Fruit fly (Drosophila melanogaster) whole organism, embryonic: ENCODE results near the gene Zn72D.

ENCODE experiments used
- Atf6 ChIP-seq: fragments of 200-800 bp; sonication (Bioruptor generic); IDR thresholded peaks from 2 replicates; pipeline ENCODE4 v1.3.6; 2022; ENCODE audit warnings: missing biosample characterization, missing genetic modification characterization
- B-H2 ChIP-seq: fragments of 200-800 bp; sonication (Bioruptor generic); optimal IDR thresholded peaks from 2 replicates; lab custom pipeline; 2018; ENCODE audit warnings: missing biosample characterization, mild to moderate bottlenecking, missing genetic modification characterization
- CG10274 ChIP-seq: fragments of 200-800 bp; sonication (Bioruptor generic); optimal IDR thresholded peaks from 3 replicates; lab custom pipeline; 2017; ENCODE audit warnings: missing biosample characterization, mild to moderate bottlenecking, missing genetic modification characterization
- CG11398 ChIP-seq: fragments of 200-800 bp; sonication (Bioruptor generic); optimal IDR thresholded peaks from 2 replicates; lab custom pipeline; 2016; ENCODE audit warnings: missing biosample characterization, missing genetic modification characterization
- CG12104 ChIP-seq: fragments of 200-800 bp; sonication (Bioruptor generic); optimal IDR thresholded peaks from 3 replicates; lab custom pipeline; 2016; ENCODE audit warnings: missing biosample characterization, missing genetic modification characterization
- CG13123 ChIP-seq: fragments of 200-800 bp; sonication (Bioruptor generic); optimal IDR thresholded peaks from 2 replicates; lab custom pipeline; 2016; ENCODE audit warnings: missing biosample characterization, missing genetic modification characterization
- CG13424 ChIP-seq: fragments of 200-800 bp; sonication (Bioruptor generic); optimal IDR thresholded peaks from 2 replicates; lab custom pipeline; 2019; ENCODE audit warnings: missing biosample characterization, mild to moderate bottlenecking, missing genetic modification characterization, moderate library complexity
- CG18599 ChIP-seq: fragments of 200-800 bp; sonication (Bioruptor generic); optimal IDR thresholded peaks from 3 replicates; lab custom pipeline; 2017; ENCODE audit warnings: missing biosample characterization, missing genetic modification characterization, mild to moderate bottlenecking, moderate library complexity, missing genetic modification reagents
- CG2678 ChIP-seq: fragments of 200-800 bp; sonication (Bioruptor generic); optimal IDR thresholded peaks from 3 replicates; lab custom pipeline; 2019; ENCODE audit warnings: missing biosample characterization, mild to moderate bottlenecking, missing genetic modification characterization, moderate library complexity
- CG2712 ChIP-seq: fragments of 200-800 bp; optimal IDR thresholded peaks from 3 replicates; lab custom pipeline; 2019; ENCODE audit warnings: missing biosample characterization, mild to moderate bottlenecking, missing genetic modification characterization, moderate library complexity
- CG3407 ChIP-seq: fragments of 200-800 bp; sonication (Bioruptor generic); optimal IDR thresholded peaks from 2 replicates; lab custom pipeline; 2018; ENCODE audit warnings: missing biosample characterization, mild to moderate bottlenecking, missing genetic modification characterization
- CG3995 ChIP-seq: fragments of 200-800 bp; sonication (Bioruptor generic); optimal IDR thresholded peaks from 3 replicates; lab custom pipeline; 2016; ENCODE audit warnings: missing biosample characterization, missing genetic modification characterization
- CG7372 ChIP-seq: fragments of 200-800 bp; sonication (Bioruptor generic); IDR thresholded peaks from 2 replicates; pipeline ENCODE4 v1.3.6; 2022; ENCODE audit warnings: missing biosample characterization, missing genetic modification characterization
- CG9797 ChIP-seq: fragments of 200-800 bp; sonication (Bioruptor generic); optimal IDR thresholded peaks from 3 replicates; lab custom pipeline; 2018; ENCODE audit warnings: missing biosample characterization, mild to moderate bottlenecking, missing genetic modification characterization
- CoRest ChIP-seq: fragments of 200-800 bp; sonication (Bioruptor generic); optimal IDR thresholded peaks from 3 replicates; lab custom pipeline; 2018; ENCODE audit warnings: missing biosample characterization, mild to moderate bottlenecking, missing genetic modification characterization, moderate library complexity
- Dip3 ChIP-seq: fragments of 200-800 bp; sonication (Bioruptor generic); optimal IDR thresholded peaks from 3 replicates; lab custom pipeline; 2016; ENCODE audit warnings: missing biosample characterization, missing genetic modification characterization
- HmgD ChIP-seq: fragments of 200-800 bp; sonication (Bioruptor generic); optimal IDR thresholded peaks from 3 replicates; lab custom pipeline; 2016; ENCODE audit warnings: missing biosample characterization, missing genetic modification characterization
- Hmr ChIP-seq: fragments of 200-800 bp; sonication (Bioruptor generic); optimal IDR thresholded peaks from 3 replicates; lab custom pipeline; 2017; ENCODE audit warnings: mild to moderate bottlenecking, missing biosample characterization, missing genetic modification reagents, missing genetic modification characterization
- Hsf ChIP-seq: fragments of 200-800 bp; sonication (Bioruptor generic); optimal IDR thresholded peaks from 3 replicates; lab custom pipeline; 2016; ENCODE audit warnings: missing biosample characterization, missing genetic modification characterization
- Mad ChIP-seq: fragments of 200-800 bp; sonication (Bioruptor generic); optimal IDR thresholded peaks from 2 replicates; lab custom pipeline; 2016; ENCODE audit warnings: missing biosample characterization, missing genetic modification characterization
- NC2β ChIP-seq: fragments of 200-800 bp; sonication (Bioruptor generic); optimal IDR thresholded peaks from 2 replicates; lab custom pipeline; 2016; ENCODE audit warnings: missing biosample characterization, missing genetic modification characterization
- PHDP ChIP-seq: fragments of 200-800 bp; sonication (Bioruptor generic); optimal IDR thresholded peaks from 3 replicates; lab custom pipeline; 2018; ENCODE audit warnings: missing biosample characterization, mild to moderate bottlenecking, missing genetic modification characterization, moderate library complexity
- Pdp1 ChIP-seq, 2 experiments: fragments of 200-800 bp; sonication (Bioruptor generic); optimal IDR thresholded peaks; 3 replicates each; lab custom pipeline; 2016; ENCODE audit warnings: missing biosample characterization in 2 of 2, missing genetic modification characterization in 2 of 2, mild to moderate bottlenecking in 1 of 2, moderate library complexity in 1 of 2
- Side ChIP-seq: fragments of 200-800 bp; sonication (Bioruptor generic); optimal IDR thresholded peaks from 2 replicates; lab custom pipeline; 2016; ENCODE audit warnings: missing biosample characterization, missing genetic modification characterization
- Spps ChIP-seq: fragments of 200-800 bp; sonication (Bioruptor generic); optimal IDR thresholded peaks from 2 replicates; lab custom pipeline; 2018; ENCODE audit warnings: missing biosample characterization, mild to moderate bottlenecking, missing genetic modification characterization
- Taf1 ChIP-seq: fragments of 200-800 bp; sonication (Bioruptor generic); IDR thresholded peaks from 2 replicates; pipeline ENCODE4 v1.3.6; 2022; ENCODE audit warnings: missing biosample characterization, missing genetic modification characterization
- YL-1 ChIP-seq: fragments of 200-800 bp; sonication (Bioruptor generic); optimal IDR thresholded peaks from 3 replicates; lab custom pipeline; 2017; ENCODE audit warnings: missing biosample characterization, mild to moderate bottlenecking, missing genetic modification characterization
- al ChIP-seq: fragments of 200-800 bp; sonication (Bioruptor generic); IDR thresholded peaks from 2 replicates; pipeline ENCODE4 v1.3.6; 2022; ENCODE audit warnings: missing biosample characterization, missing genetic modification characterization
- bcd ChIP-seq: fragments of 200-800 bp; sonication (Bioruptor generic); optimal IDR thresholded peaks from 2 replicates; lab custom pipeline; 2017; ENCODE audit warnings: missing biosample characterization, mild to moderate bottlenecking, missing genetic modification characterization
- bigmax ChIP-seq: fragments of 200-800 bp; sonication (Bioruptor generic); optimal IDR thresholded peaks from 2 replicates; lab custom pipeline; 2018; ENCODE audit warnings: missing biosample characterization, mild to moderate bottlenecking, missing genetic modification characterization
- cas ChIP-seq: fragments of 200-800 bp; sonication (Bioruptor generic); IDR thresholded peaks from 2 replicates; pipeline ENCODE4 v1.3.6; 2022; ENCODE audit warnings: missing biosample characterization, missing genetic modification characterization
- dan ChIP-seq: fragments of 200-800 bp; sonication (Bioruptor generic); IDR thresholded peaks from 2 replicates; pipeline ENCODE4 v1.3.6; 2022; ENCODE audit warnings: missing biosample characterization, missing genetic modification characterization
- dysf ChIP-seq: fragments of 200-800 bp; sonication (Bioruptor generic); IDR thresholded peaks from 3 replicates; pipeline ENCODE4 v1.3.6; 2022; ENCODE audit warnings: missing biosample characterization, missing genetic modification characterization
- ems ChIP-seq: fragments of 200-800 bp; sonication (Bioruptor generic); optimal IDR thresholded peaks from 3 replicates; lab custom pipeline; 2016; ENCODE audit warnings: missing biosample characterization, missing genetic modification characterization
- esg ChIP-seq: fragments of 200-800 bp; sonication (Bioruptor generic); conservative IDR thresholded peaks from 2 replicates; pipeline ENCODE4 v1.3.6; 2022; ENCODE audit warnings: missing biosample characterization, missing genetic modification characterization
- gem ChIP-seq: fragments of 200-800 bp; sonication (Bioruptor generic); optimal IDR thresholded peaks from 2 replicates; lab custom pipeline; 2019; ENCODE audit warnings: missing biosample characterization, mild to moderate bottlenecking, missing genetic modification characterization, moderate library complexity
- h ChIP-seq: fragments of >200 bp; optimal IDR thresholded peaks from 2 replicates; lab custom pipeline; 2017
- hth ChIP-seq: fragments of >200 bp; optimal IDR thresholded peaks from 2 replicates; lab custom pipeline; 2017; ENCODE audit warnings: inconsistent platforms
- jigr1 ChIP-seq: fragments of 200-800 bp; sonication (Bioruptor generic); IDR thresholded peaks from 3 replicates; pipeline ENCODE4 v1.3.6; 2022; ENCODE audit warnings: missing biosample characterization, missing genetic modification characterization
- kni ChIP-seq: fragments of 200-800 bp; sonication (Bioruptor generic); optimal IDR thresholded peaks from 3 replicates; lab custom pipeline; 2017; ENCODE audit warnings: mild to moderate bottlenecking, missing biosample characterization, missing genetic modification reagents, missing genetic modification characterization
- lola ChIP-seq, 3 experiments: fragments of >200 bp in 2 of 3; fragments of 200-800 bp in 1 of 3; sonication (Bioruptor generic) in 1 of 3; optimal IDR thresholded peaks; 2 replicates each; lab custom pipeline; 2017 to 2019; ENCODE audit warnings: missing biosample characterization in 3 of 3, missing genetic modification characterization in 3 of 3, mild to moderate bottlenecking in 1 of 3, moderate library complexity in 1 of 3
- mirr ChIP-seq: fragments of 200-800 bp; sonication (Bioruptor generic); optimal IDR thresholded peaks from 3 replicates; lab custom pipeline; 2018; ENCODE audit warnings: missing biosample characterization, mild to moderate bottlenecking, missing genetic modification characterization
- pum ChIP-seq: fragments of 200-800 bp; sonication (Bioruptor generic); optimal IDR thresholded peaks from 2 replicates; lab custom pipeline; 2016; ENCODE audit warnings: missing biosample characterization, missing genetic modification characterization
- pzg ChIP-seq: fragments of 200-800 bp; sonication (Bioruptor generic); optimal IDR thresholded peaks from 3 replicates; lab custom pipeline; 2018; ENCODE audit warnings: missing biosample characterization, mild to moderate bottlenecking, missing genetic modification characterization, moderate library complexity
- schlank ChIP-seq: fragments of 200-800 bp; sonication (Bioruptor generic); optimal IDR thresholded peaks from 2 replicates; lab custom pipeline; 2018; ENCODE audit warnings: missing biosample characterization, mild to moderate bottlenecking, missing genetic modification characterization
- sens ChIP-seq: fragments of 200-800 bp; sonication (Bioruptor generic); peaks from one replicate; lab custom pipeline; 2016; ENCODE audit warnings: missing biosample characterization, missing genetic modification characterization
- so ChIP-seq: fragments of 200-800 bp; sonication (Bioruptor generic); IDR thresholded peaks from 3 replicates; pipeline ENCODE4 v1.3.6; 2022; ENCODE audit warnings: missing biosample characterization, missing genetic modification characterization
- ssp ChIP-seq: fragments of 200-800 bp; sonication (Bioruptor generic); IDR thresholded peaks from 2 replicates; pipeline ENCODE4 v1.3.6; 2022; ENCODE audit warnings: missing biosample characterization, missing genetic modification characterization
- tio ChIP-seq: fragments of 200-800 bp; sonication (Bioruptor generic); optimal IDR thresholded peaks from 2 replicates; lab custom pipeline; 2017; ENCODE audit warnings: missing biosample characterization, missing genetic modification characterization, inconsistent platforms
- wdn ChIP-seq: fragments of 200-800 bp; sonication (Bioruptor generic); IDR thresholded peaks from 2 replicates; pipeline ENCODE4 v1.3.6; 2022; ENCODE audit warnings: missing biosample characterization, missing genetic modification characterization
- wek ChIP-seq: fragments of 200-800 bp; sonication (Bioruptor generic); optimal IDR thresholded peaks from 3 replicates; lab custom pipeline; 2018; ENCODE audit warnings: missing biosample characterization, mild to moderate bottlenecking, missing genetic modification characterization, moderate library complexity
- yki ChIP-seq: fragments of >200 bp; optimal IDR thresholded peaks from 3 replicates; lab custom pipeline; 2018

Gene Zn72D

DNA sequence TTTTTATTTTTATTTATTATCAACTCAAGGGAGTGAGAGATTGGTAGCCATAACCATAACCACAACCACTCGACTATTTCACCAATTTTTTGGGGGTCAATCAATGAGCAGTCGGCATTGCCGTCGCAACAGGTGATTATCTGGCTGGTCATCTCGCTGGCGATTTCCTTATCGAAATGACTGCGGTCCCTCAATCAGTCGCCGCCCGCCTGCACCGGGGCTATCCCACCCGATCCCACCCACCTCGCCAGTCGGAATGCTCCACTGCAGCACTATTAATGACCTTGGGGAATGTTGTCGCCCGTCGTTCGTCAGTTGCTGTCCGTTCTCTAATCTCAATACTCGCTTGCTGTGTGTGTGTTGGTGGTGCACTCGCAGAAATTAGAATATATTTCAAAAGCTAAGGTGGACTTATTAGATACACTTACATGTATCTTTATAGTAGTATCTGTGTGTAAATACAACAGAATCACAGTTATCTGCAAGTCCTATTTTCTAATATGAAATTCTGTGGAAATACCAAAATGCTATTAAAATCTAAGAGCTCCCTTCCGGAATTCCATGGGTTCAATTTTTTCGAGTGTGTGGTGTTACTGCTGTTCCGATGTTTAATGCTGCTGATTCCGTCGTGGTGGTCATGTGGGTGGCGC, 48.1 kb upstream of the Zn72D start (continued):
- TF ChIP-seq CG13123 (GFP tag; lab: Kevin White, UChicago) = no peak
- peak; percentile 1 for TF ChIP-seq NC2β
- no peak for TF ChIP-seq Taf1 (GFP tag; lab: Robert Waterston, UW)
- peak; percentile 42 for TF ChIP-seq CG12104 (GFP tag; lab: Kevin White, UChicago)
- no peak for TF ChIP-seq HmgD (GFP tag; lab: Kevin White, UChicago)
- peak; percentile 47 for TF ChIP-seq esg (GFP tag; lab: Robert Waterston, UW)
- TF ChIP-seq jigr1 (GFP tag; lab: Robert Waterston, UW) = no peak
- peak; percentile 56 for TF ChIP-seq CG2712
- no peak for TF ChIP-seq kni (GFP tag; lab: Kevin White, UChicago)
- TF ChIP-seq Spps = no peak
- TF ChIP-seq CG18599 = peak; percentile 86
- TF ChIP-seq bigmax (GFP tag; lab: Kevin White, UChicago) = no peak
- no peak for TF ChIP-seq CG9797 (GFP tag; lab: Kevin White, UChicago)
- peak; percentile 35; the same call in 1 of the 2 replicates for TF ChIP-seq CG7372
- peak; percentile 39; the same call in 1 of the 2 replicates for TF ChIP-seq ssp (GFP tag; lab: Robert Waterston, UW)
- TF ChIP-seq YL-1 (GFP tag; lab: Kevin White, UChicago) = no peak
- TF ChIP-seq dan (GFP tag; lab: Robert Waterston, UW) = no peak
- TF ChIP-seq pzg (GFP tag; lab: Kevin White, UChicago) = no peak
- TF ChIP-seq pum (GFP tag; lab: Kevin White, UChicago) = peak; percentile 60
- peak; percentile 5 for TF ChIP-seq Mad (GFP tag; lab: Kevin White, UChicago)
- peak; percentile 82 for TF ChIP-seq CoRest (tag; lab: Kevin White, UChicago)
- TF ChIP-seq B-H2 (GFP tag; lab: Kevin White, UChicago) = peak; percentile 52
- TF ChIP-seq lola (GFP tag; optimal IDR thresholded peaks at IDR 0.05; lab: Kevin White, UChicago) = peak in 1 of 3 experiments; percentile 40
- peak; percentile 53 for TF ChIP-seq mirr (GFP tag; lab: Kevin White, UChicago)
- peak; percentile 83 for TF ChIP-seq sens (GFP tag; lab: Kevin White, UChicago)
- TF ChIP-seq yki (lab: Kevin White, UChicago) = no peak
- peak; percentile 60 for TF ChIP-seq bcd (GFP tag; lab: Kevin White, UChicago)
- TF ChIP-seq CG3407 (GFP tag; lab: Kevin White, UChicago) = no peak
- no peak for TF ChIP-seq h (lab: Kevin White, UChicago)
- TF ChIP-seq CG3995 = peak; percentile 41
- TF ChIP-seq Hsf (GFP tag; lab: Kevin White, UChicago) = peak; percentile 59
- TF ChIP-seq CG13424 (tag; lab: Kevin White, UChicago) = peak; percentile 77
- peak; percentile 72 for TF ChIP-seq Atf6 (GFP tag; lab: Robert Waterston, UW)
- peak; percentile 19 for TF ChIP-seq ems (GFP tag; lab: Kevin White, UChicago)
- no peak; the same call in 2 of the 3 replicates for TF ChIP-seq so (GFP tag; lab: Robert Waterston, UW)
- no peak for TF ChIP-seq hth (lab: Kevin White, UChicago)
- peak; percentile 78; the same call in 2 of the 3 replicates for TF ChIP-seq dysf (GFP tag; lab: Robert Waterston, UW)
- TF ChIP-seq cas (GFP tag; lab: Robert Waterston, UW) = no peak
- TF ChIP-seq CG11398 (GFP tag; lab: Kevin White, UChicago) = peak; percentile 37
- no peak for TF ChIP-seq wek

DNA sequence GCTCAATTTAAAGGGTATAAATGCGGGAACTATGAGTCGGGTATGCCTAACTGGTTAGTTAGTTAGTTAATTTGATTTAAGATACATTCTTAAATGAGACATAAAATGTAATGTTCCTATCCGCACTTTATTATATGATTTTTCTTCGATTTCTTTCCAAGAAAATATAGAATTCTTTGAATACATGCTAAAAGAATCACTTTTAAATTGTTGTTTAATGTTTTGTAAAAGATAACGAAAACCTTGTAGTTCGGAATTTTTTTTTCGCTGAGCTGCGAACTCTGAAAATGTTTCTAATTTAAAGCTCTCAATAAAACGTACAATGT, 47.6 kb upstream of the Zn72D start:
- TF ChIP-seq CG2678 (tag; lab: Kevin White, UChicago) (peak; percentile 58), schlank (tag; lab: Kevin White, UChicago) (peak; percentile 21), gem (peak; percentile 58), PHDP (peak; percentile 49), h (lab: Kevin White, UChicago) (no peak), wdn (GFP tag; lab: Robert Waterston, UW) (0 out of 2 replicates have a peak, but pooled peaks have one; percentile 20), al (0 out of 2 replicates have a peak, but pooled peaks have one; percentile 17), Side (GFP tag; lab: Kevin White, UChicago) (no peak), Pdp1 (GFP tag; optimal IDR thresholded peaks at IDR 0.05; lab: Kevin White, UChicago) (peak in 1 of 2 experiments; percentile 7), Hmr (peak; percentile 64), sens (GFP tag; lab: Kevin White, UChicago) (peak; percentile 65), Dip3 (GFP tag; lab: Kevin White, UChicago) (peak; percentile 18), CG10274 (peak; percentile 11), tio (GFP tag; lab: Kevin White, UChicago) (peak; percentile 29)
